Worm (Caenorhabditis elegans) whole organism, late embryonic: ENCODE results near the gene srz-23.

ENCODE experiments used
- C38D4.7 ChIP-seq: fragments of 200-800 bp; sonication (Bioruptor generic); optimal IDR thresholded peaks from 2 replicates; lab custom pipeline; 2018; ENCODE audit warnings: mild to moderate bottlenecking, missing genetic modification characterization, moderate library complexity, missing compliant biosample characterization
- F13H6.1 ChIP-seq: sonication (generic microtip); optimal IDR thresholded peaks from 2 replicates; lab custom pipeline; 2016; ENCODE audit warnings: missing genetic modification characterization, missing compliant biosample characterization
- K02D7.2 ChIP-seq: sonication (generic microtip); optimal IDR thresholded peaks from 2 replicates; lab custom pipeline; 2017; ENCODE audit warnings: mild to moderate bottlenecking, missing genetic modification characterization, missing compliant biosample characterization
- T23F11.4 ChIP-seq: fragments of 200-800 bp; sonication (Bioruptor generic); optimal IDR thresholded peaks from 2 replicates; lab custom pipeline; 2018; ENCODE audit warnings: mild to moderate bottlenecking, missing genetic modification characterization, missing compliant biosample characterization
- Y22D7AL.16 ChIP-seq: sonication (generic microtip); optimal IDR thresholded peaks from 2 replicates; lab custom pipeline; 2016; ENCODE audit warnings: missing genetic modification characterization, missing compliant biosample characterization
- ahr-1 ChIP-seq: sonication (generic microtip); optimal IDR thresholded peaks from 2 replicates; lab custom pipeline; 2016; ENCODE audit warnings: missing genetic modification characterization, missing compliant biosample characterization
- ama-1 ChIP-seq: fragments of 150-350 bp; optimal IDR thresholded peaks from 2 replicates; lab custom pipeline; 2014
- ceh-14 ChIP-seq: sonication (generic microtip); optimal IDR thresholded peaks from 2 replicates; lab custom pipeline; 2016; ENCODE audit warnings: missing genotype, missing genetic modification characterization, missing compliant biosample characterization
- ceh-19 ChIP-seq: fragments of 200-800 bp; sonication (Bioruptor generic); optimal IDR thresholded peaks from 2 replicates; lab custom pipeline; 2018; ENCODE audit warnings: mild to moderate bottlenecking, missing genetic modification characterization, missing compliant biosample characterization
- ceh-2 ChIP-seq: sonication (generic microtip); optimal IDR thresholded peaks from 2 replicates; lab custom pipeline; 2016; ENCODE audit warnings: missing genotype, missing genetic modification characterization, missing compliant biosample characterization
- ceh-22 ChIP-seq: sonication (generic microtip); optimal IDR thresholded peaks from 2 replicates; lab custom pipeline; 2017; ENCODE audit warnings: missing biosample characterization, missing genetic modification characterization
- ceh-34 ChIP-seq: sonication (generic microtip); optimal IDR thresholded peaks from 2 replicates; lab custom pipeline; 2016; ENCODE audit warnings: mild to moderate bottlenecking, missing genetic modification characterization, missing compliant biosample characterization
- ceh-6 ChIP-seq: fragments of 200-800 bp; sonication (Bioruptor generic); optimal IDR thresholded peaks from 2 replicates; lab custom pipeline; 2018; ENCODE audit warnings: mild to moderate bottlenecking, missing genetic modification characterization, missing compliant biosample characterization
- che-1 ChIP-seq: sonication (generic microtip); optimal IDR thresholded peaks from 2 replicates; lab custom pipeline; 2016; ENCODE audit warnings: mild to moderate bottlenecking, missing genetic modification characterization, missing compliant biosample characterization
- dmd-4 ChIP-seq: sonication (generic microtip); optimal IDR thresholded peaks from 2 replicates; lab custom pipeline; 2016; ENCODE audit warnings: borderline replicate concordance, missing genetic modification characterization, missing compliant biosample characterization
- dve-1 ChIP-seq: sonication (generic microtip); optimal IDR thresholded peaks from 2 replicates; lab custom pipeline; 2017; ENCODE audit warnings: antibody characterized with exemption, mild to moderate bottlenecking, missing genetic modification characterization, missing compliant biosample characterization
- eyg-1 ChIP-seq: sonication (generic microtip); optimal IDR thresholded peaks from 2 replicates; lab custom pipeline; 2016; ENCODE audit warnings: missing genotype, missing genetic modification characterization, missing compliant biosample characterization
- fax-1 ChIP-seq: sonication (generic microtip); optimal IDR thresholded peaks from 2 replicates; lab custom pipeline; 2016; ENCODE audit warnings: missing genotype, missing genetic modification characterization, missing compliant biosample characterization
- fkh-10 ChIP-seq: fragments of 150-350 bp; optimal IDR thresholded peaks from 2 replicates; lab custom pipeline; 2014; ENCODE audit warnings: missing biosample characterization, missing genetic modification reagents, missing genetic modification characterization
- fkh-6 ChIP-seq: sonication (generic microtip); optimal IDR thresholded peaks from 2 replicates; lab custom pipeline; 2016; ENCODE audit warnings: missing genetic modification characterization, missing compliant biosample characterization
- hlh-13 ChIP-seq: fragments of 200-800 bp; sonication (Bioruptor generic); optimal IDR thresholded peaks from 2 replicates; lab custom pipeline; 2018; ENCODE audit warnings: mild to moderate bottlenecking, missing genetic modification characterization, missing compliant biosample characterization
- hlh-15 ChIP-seq: sonication (generic microtip); optimal IDR thresholded peaks from 2 replicates; lab custom pipeline; 2016; ENCODE audit warnings: missing genetic modification characterization, missing compliant biosample characterization
- hlh-8 ChIP-seq: sonication (generic microtip); optimal IDR thresholded peaks from 2 replicates; lab custom pipeline; 2016; ENCODE audit warnings: missing genotype, missing genetic modification characterization, missing compliant biosample characterization
- nfya-1 ChIP-seq: sonication (generic microtip); optimal IDR thresholded peaks from 2 replicates; lab custom pipeline; 2017; ENCODE audit warnings: missing genetic modification characterization, mild to moderate bottlenecking, missing compliant biosample characterization, antibody characterized with exemption, moderate library complexity
- nhr-232 ChIP-seq: sonication (generic microtip); optimal IDR thresholded peaks from 2 replicates; lab custom pipeline; 2016; ENCODE audit warnings: missing genetic modification characterization, missing compliant biosample characterization
- npax-4 ChIP-seq: sonication (generic microtip); optimal IDR thresholded peaks from 2 replicates; lab custom pipeline; 2016; ENCODE audit warnings: missing genetic modification characterization, missing compliant biosample characterization
- odd-2 ChIP-seq: sonication (generic microtip); optimal IDR thresholded peaks from 2 replicates; lab custom pipeline; 2017; ENCODE audit warnings: antibody characterized with exemption, mild to moderate bottlenecking, missing genetic modification characterization, missing compliant biosample characterization
- pag-3 ChIP-seq: sonication (generic microtip); optimal IDR thresholded peaks from 2 replicates; lab custom pipeline; 2016; ENCODE audit warnings: missing compliant biosample characterization, missing genetic modification characterization, borderline replicate concordance
- pat-9 ChIP-seq: fragments of 200-800 bp; sonication (Bioruptor generic); optimal IDR thresholded peaks from 2 replicates; lab custom pipeline; 2018; ENCODE audit warnings: mild to moderate bottlenecking, missing genetic modification characterization, moderate library complexity, missing compliant biosample characterization
- pha-4 ChIP-seq: fragments of 150-350 bp; optimal IDR thresholded peaks from 2 replicates; lab custom pipeline; 2018; ENCODE audit warnings: missing biosample characterization, missing genetic modification reagents, missing genetic modification characterization
- pros-1 ChIP-seq: fragments of 150-350 bp; optimal IDR thresholded peaks from 2 replicates; lab custom pipeline; 2014; ENCODE audit warnings: missing biosample characterization, missing genetic modification reagents, missing genetic modification characterization
- ref-2 ChIP-seq: sonication (generic microtip); optimal IDR thresholded peaks from 2 replicates; lab custom pipeline; 2016; ENCODE audit warnings: missing genetic modification characterization, missing compliant biosample characterization
- rnt-1 ChIP-seq: sonication (generic microtip); optimal IDR thresholded peaks from 2 replicates; lab custom pipeline; 2016; ENCODE audit warnings: missing genetic modification characterization, missing compliant biosample characterization
- sdc-2 ChIP-seq: sonication (generic microtip); optimal IDR thresholded peaks from 2 replicates; lab custom pipeline; 2016; ENCODE audit warnings: missing genotype, missing genetic modification characterization, missing compliant biosample characterization
- sox-2 ChIP-seq: fragments of 200-800 bp; sonication (Bioruptor generic); IDR thresholded peaks from 2 replicates; pipeline ENCODE4 v1.3.6; 2022; ENCODE audit warnings: missing genetic modification reagents, missing genetic modification characterization, missing compliant biosample characterization
- tbx-2 ChIP-seq: sonication (generic microtip); optimal IDR thresholded peaks from 2 replicates; lab custom pipeline; 2016; ENCODE audit warnings: missing genetic modification characterization, missing compliant biosample characterization
- tbx-7 ChIP-seq: sonication (generic microtip); optimal IDR thresholded peaks from 2 replicates; lab custom pipeline; 2016; ENCODE audit warnings: missing genotype, missing genetic modification characterization, missing compliant biosample characterization
- unc-3 ChIP-seq, 2 experiments: fragments of 200-800 bp in 1 of 2; sonication (Bioruptor generic) in 1 of 2; sonication (generic microtip) in 1 of 2; conservative IDR thresholded peaks in 1 of 2; optimal IDR thresholded peaks in 1 of 2; 2 replicates each; pipeline versions ENCODE4 v1.3.6 to Lab custom; 2016 to 2022; ENCODE audit warnings: missing compliant biosample characterization in 2 of 2, missing genetic modification characterization in 2 of 2, missing genetic modification reagents in 1 of 2
- unc-55 ChIP-seq: sonication (generic microtip); optimal IDR thresholded peaks from 2 replicates; lab custom pipeline; 2017; ENCODE audit warnings: missing biosample characterization, missing genetic modification reagents, missing genetic modification characterization
- ztf-16 ChIP-seq: sonication (generic microtip); optimal IDR thresholded peaks from 2 replicates; lab custom pipeline; 2017; ENCODE audit warnings: missing genetic modification characterization, missing compliant biosample characterization

The srz-23 gene

ce11 chrIV:3453346-3453745 is at the start of gene srz-23:
srz-23 (plus strand) TSS chrIV:3453608.
- TF ChIP-seq ref-2 (tag; lab: Kevin White, UChicago) (no peak), dmd-4 (tag; lab: Kevin White, UChicago) (no peak), dve-1 (no peak), hlh-13 (GFP tag; lab: Kevin White, UChicago) (no peak), fkh-10 (GFP tag; lab: Kevin White, UChicago) (no peak), ceh-19 (GFP tag; lab: Kevin White, UChicago) (no peak), ama-1 (lab: Kevin White, UChicago) (no peak), ztf-16 (tag; lab: Kevin White, UChicago) (no peak), F13H6.1 (tag; lab: Kevin White, UChicago) (no peak), che-1 (tag; lab: Kevin White, UChicago) (no peak), npax-4 (tag; lab: Kevin White, UChicago) (no peak), nhr-232 (no peak), hlh-15 (tag; lab: Kevin White, UChicago) (no peak), unc-55 (no peak), C38D4.7 (no peak), tbx-7 (no peak), sox-2 (no peak), fkh-6 (tag; lab: Kevin White, UChicago) (no peak), ceh-34 (tag; lab: Kevin White, UChicago) (no peak)
- TF ChIP-seq, all 69 proteins: peak for 0

- TF ChIP-seq tbx-7 (no peak), T23F11.4 (GFP tag; lab: Kevin White, UChicago) (no peak), pha-4 (no peak), dmd-4 (tag; lab: Kevin White, UChicago) (no peak), odd-2 (no peak), hlh-8 (tag; lab: Kevin White, UChicago) (no peak), ceh-6 (GFP tag; lab: Kevin White, UChicago) (no peak), pag-3 (tag; lab: Kevin White, UChicago) (no peak), ahr-1 (tag; lab: Kevin White, UChicago) (no peak), pat-9 (tag; lab: Kevin White, UChicago) (no peak), unc-3 (GFP tag; conservative IDR thresholded peaks at IDR 0.05; lab: Robert Waterston, UW) (no peak), unc-3 (tag; optimal IDR thresholded peaks at IDR 0.05; lab: Kevin White, UChicago) (no peak), fax-1 (tag; lab: Kevin White, UChicago) (no peak), hlh-13 (GFP tag; lab: Kevin White, UChicago) (no peak), ceh-14 (tag; lab: Kevin White, UChicago) (no peak), eyg-1 (tag; lab: Kevin White, UChicago) (no peak), nhr-232 (no peak), rnt-1 (tag; lab: Kevin White, UChicago) (no peak), C38D4.7 (no peak)
Observed at ce11 chrIV:3415383-3415782, 38.0 kb upstream of the srz-23 start, which contains the start of gene lgc-9. lgc-9 (plus strand) TSS chrIV:3415683.

ce11 chrIV:3418741-3419140 is 34.7 kb upstream of the srz-23 start:
- TF ChIP-seq K02D7.2 (tag; lab: Kevin White, UChicago) (no peak), npax-4 (tag; lab: Kevin White, UChicago) (no peak), Y22D7AL.16 (no peak), eyg-1 (tag; lab: Kevin White, UChicago) (no peak), sdc-2 (tag; lab: Kevin White, UChicago) (no peak)

- TF ChIP-seq ceh-14 (tag; lab: Kevin White, UChicago) (no peak), ceh-22 (tag; lab: Kevin White, UChicago) (no peak), fax-1 (tag; lab: Kevin White, UChicago) (no peak), T23F11.4 (GFP tag; lab: Kevin White, UChicago) (no peak), C38D4.7 (no peak), unc-55 (no peak), nfya-1 (tag; lab: Kevin White, UChicago) (no peak), pros-1 (tag; lab: Kevin White, UChicago) (no peak), eyg-1 (tag; lab: Kevin White, UChicago) (no peak), ceh-2 (no peak), tbx-2 (tag; lab: Kevin White, UChicago) (no peak)
Observed at ce11 chrIV:3422516-3422915, 30.9 kb upstream of the srz-23 start, which contains the start of gene C04C3.6. C04C3.6 (minus strand) TSS chrIV:3422616.
